Worm (Caenorhabditis elegans): ENCODE results near the gene cyp-35A1.

The cyp-35A1 gene

DNA sequence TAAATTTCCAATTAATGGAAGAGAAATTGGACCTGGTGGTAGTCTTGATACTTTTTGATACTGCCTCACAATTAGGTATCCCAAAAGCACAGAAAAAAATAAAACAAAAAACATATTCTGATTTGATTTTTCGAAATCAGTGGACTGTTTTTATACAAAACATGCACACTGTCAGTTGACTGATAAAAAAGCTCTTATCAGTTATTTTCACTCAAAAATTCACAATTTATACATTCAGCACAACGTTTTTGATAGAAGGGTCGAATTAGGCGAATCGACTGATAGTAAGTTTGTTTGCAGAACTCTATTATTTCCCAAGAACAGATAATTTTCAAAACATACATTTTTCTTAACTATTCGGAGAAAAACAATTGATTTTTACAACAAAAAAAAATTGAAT lies 2.5 kb upstream of the cyp-35A1 start, which contains the start of gene cyp-35A2:
Gene cyp-35A2, minus strand, starts transcription at position 124 of the 400 bp plus-strand sequence.
- TF ChIP-seq mab-5 (tag; optimal IDR thresholded peaks at IDR 0.05) = no peak
- no peak for TF ChIP-seq mep-1 (tag; optimal IDR thresholded peaks at IDR 0.05)

DNA sequence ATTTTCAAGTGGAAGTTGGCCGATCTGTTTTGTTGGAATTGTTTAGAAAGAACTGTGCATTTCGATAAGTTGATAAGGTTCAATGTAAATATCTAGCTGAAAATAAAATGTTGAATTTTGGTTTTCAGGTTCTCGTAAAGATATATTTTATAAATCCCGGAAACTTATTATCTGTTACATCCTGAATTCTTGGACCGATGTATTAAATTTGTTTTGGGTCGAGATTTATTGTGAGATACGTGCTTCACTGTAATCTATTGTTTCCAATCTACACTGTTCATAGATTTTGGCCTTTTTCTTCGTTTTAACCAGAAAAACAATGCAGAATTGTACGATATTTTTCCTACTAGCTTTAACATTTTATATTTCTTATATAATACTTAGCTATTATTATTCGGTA lies 4.4 kb downstream of the cyp-35A1 start, which contains the start of gene C03G6.6:
Gene C03G6.6, plus strand, starts transcription at position 301 of the 400 bp plus-strand sequence.
- TF ChIP-seq unc-62 (GFP tag; optimal IDR thresholded peaks at IDR 0.05) = no peak

ce11 chrV:7356684-7357083 lies 4.9 kb downstream of the cyp-35A1 start, which contains the start of gene C03G6.21:
C03G6.21 (minus strand) TSS chrV:7356784.
- TF ChIP-seq pha-4 (tag; optimal IDR thresholded peaks at IDR 0.05) (no peak), snpc-4 (tag; optimal IDR thresholded peaks at IDR 0.05) (no peak), elt-3 (tag; optimal IDR thresholded peaks at IDR 0.05) (no peak), sptf-1 (tag; optimal IDR thresholded peaks at IDR 0.05) (no peak), nhr-76 (tag; optimal IDR thresholded peaks at IDR 0.05) (no peak), unc-62 (GFP tag; optimal IDR thresholded peaks at IDR 0.05) (no peak), ceh-83 (GFP tag; optimal IDR thresholded peaks at IDR 0.05) (no peak), cnd-1 (tag; optimal IDR thresholded peaks at IDR 0.05) (no peak), lsy-2 (tag; optimal IDR thresholded peaks at IDR 0.05) (no peak), ham-2 (GFP tag; optimal IDR thresholded peaks at IDR 0.05) (no peak), sem-2 (GFP tag; optimal IDR thresholded peaks at IDR 0.05) (no peak)

- TF ChIP-seq lsy-2 (tag; optimal IDR thresholded peaks at IDR 0.05) (no peak), pha-4 (tag; optimal IDR thresholded peaks at IDR 0.05) (no peak), ham-2 (GFP tag; optimal IDR thresholded peaks at IDR 0.05) (no peak), elt-3 (tag; optimal IDR thresholded peaks at IDR 0.05) (no peak), mls-2 (tag; optimal IDR thresholded peaks at IDR 0.05) (no peak)
These were observed 6.1 kb downstream of the cyp-35A1 start, which contains the start of gene tag-293 for ce11 chrV:7355464-7355863. tag-293 (minus strand) TSS chrV:7355564.

- TF ChIP-seq mls-2 (tag; optimal IDR thresholded peaks at IDR 0.05) (no peak), ham-2 (GFP tag; optimal IDR thresholded peaks at IDR 0.05) (no peak), sem-2 (GFP tag; optimal IDR thresholded peaks at IDR 0.05) (no peak)
These were observed 8.0 kb downstream of the cyp-35A1 start for ce11 chrV:7353602-7354001.

- no peak for TF ChIP-seq nhr-237 (tag; optimal IDR thresholded peaks at IDR 0.05)
- no peak for TF ChIP-seq snpc-4 (tag; optimal IDR thresholded peaks at IDR 0.05)
- TF ChIP-seq ces-1 (GFP tag; optimal IDR thresholded peaks at IDR 0.05) = no peak
- no peak for TF ChIP-seq flh-1 (GFP tag; optimal IDR thresholded peaks at IDR 0.05)
- TF ChIP-seq mls-2 (tag; optimal IDR thresholded peaks at IDR 0.05) = no peak
- no peak for TF ChIP-seq nhr-12 (tag; optimal IDR thresholded peaks at IDR 0.05)
- TF ChIP-seq mep-1 (tag; optimal IDR thresholded peaks at IDR 0.05) = no peak
- no peak for TF ChIP-seq ztf-11 (tag; optimal IDR thresholded peaks at IDR 0.05)
- no peak for TF ChIP-seq mab-5 (tag; optimal IDR thresholded peaks at IDR 0.05)
- no peak for TF ChIP-seq hlh-1 (tag; optimal IDR thresholded peaks at IDR 0.05)
- no peak for TF ChIP-seq sptf-1 (tag; optimal IDR thresholded peaks at IDR 0.05)
- no peak for TF ChIP-seq lin-32 (GFP tag; optimal IDR thresholded peaks at IDR 0.05)
- TF ChIP-seq unc-39 (tag; optimal IDR thresholded peaks at IDR 0.05) = no peak
- no peak for TF ChIP-seq ceh-39 (tag; optimal IDR thresholded peaks at IDR 0.05)
- no peak for TF ChIP-seq bed-3 (GFP tag; optimal IDR thresholded peaks at IDR 0.05)
- TF ChIP-seq unc-120 (tag; optimal IDR thresholded peaks at IDR 0.05; ENCODE audit: poor library complexity, severe bottlenecking) = no peak
- no peak for TF ChIP-seq tbx-8 (GFP tag; optimal IDR thresholded peaks at IDR 0.05)
- TF ChIP-seq lin-13 (tag; optimal IDR thresholded peaks at IDR 0.05) = no peak
- TF ChIP-seq cnd-1 (tag; optimal IDR thresholded peaks at IDR 0.05) = no peak
These were observed 9.2 kb downstream of the cyp-35A1 start, which contains the start of the genes srh-231 and srh-275 for ce11 chrV:7352186-7353053. srh-231 (minus strand) TSS chrV:7352236. srh-275 (plus strand) TSS chrV:7353003.

All from whole organism, mixed stage, embryonic.